Worm (Caenorhabditis elegans) whole organism, L2 larva: ENCODE data around the gene ain-1.

ENCODE experiments used
- R02D3.7 ChIP-seq: fragments of 150-350 bp; optimal IDR thresholded peaks from 2 replicates; lab custom pipeline; 2014; ENCODE audit warnings: missing biosample characterization, missing genetic modification characterization
- Y55F3AM.14 ChIP-seq: fragments of 200-800 bp; sonication (Bioruptor generic); optimal IDR thresholded peaks from 2 replicates; lab custom pipeline; 2018; ENCODE audit warnings: mild to moderate bottlenecking, missing genetic modification characterization, missing compliant biosample characterization
- ZK546.5 ChIP-seq: sonication (generic microtip); optimal IDR thresholded peaks from 2 replicates; lab custom pipeline; 2017; ENCODE audit warnings: missing biosample characterization, missing genetic modification characterization
- alr-1 ChIP-seq: fragments of 150-350 bp; optimal IDR thresholded peaks from 2 replicates; lab custom pipeline; 2014; ENCODE audit warnings: missing biosample characterization, missing genetic modification characterization
- aly-2 ChIP-seq: fragments of 150-350 bp; optimal IDR thresholded peaks from 2 replicates; lab custom pipeline; 2014; ENCODE audit warnings: missing biosample characterization, missing genetic modification characterization
- ama-1 ChIP-seq: fragments of 150-350 bp; optimal IDR thresholded peaks from 2 replicates; lab custom pipeline; 2018; ENCODE audit warnings: inconsistent platforms
- blmp-1 ChIP-seq: sonication (generic microtip); optimal IDR thresholded peaks from 2 replicates; lab custom pipeline; 2017; ENCODE audit warnings: missing genetic modification characterization, mild to moderate bottlenecking, missing compliant biosample characterization, antibody characterized with exemption, moderate library complexity; ENCODE audit not compliant: insufficient read depth
- ceh-16 ChIP-seq: fragments of 150-350 bp; optimal IDR thresholded peaks from 2 replicates; lab custom pipeline; 2014; ENCODE audit warnings: missing biosample characterization, missing genetic modification characterization
- crh-2 ChIP-seq: sonication (generic microtip); optimal IDR thresholded peaks from 2 replicates; lab custom pipeline; 2017; ENCODE audit warnings: missing biosample characterization, missing genetic modification characterization
- dmd-4 ChIP-seq: sonication (generic microtip); optimal IDR thresholded peaks from 2 replicates; lab custom pipeline; 2017; ENCODE audit warnings: missing biosample characterization, missing genetic modification characterization
- egl-27 ChIP-seq: sonication (generic microtip); optimal IDR thresholded peaks from 3 replicates; lab custom pipeline; 2017; ENCODE audit warnings: missing biosample characterization, missing genetic modification reagents, missing genetic modification characterization
- elt-1 ChIP-seq: fragments of 150-350 bp; optimal IDR thresholded peaks from 2 replicates; lab custom pipeline; 2014; ENCODE audit warnings: missing biosample characterization, missing genetic modification characterization
- elt-3 ChIP-seq: sonication (generic microtip); optimal IDR thresholded peaks from 2 replicates; lab custom pipeline; 2017; ENCODE audit warnings: missing biosample characterization, missing genetic modification characterization
- fos-1 ChIP-seq: fragments of 150-350 bp; optimal IDR thresholded peaks from 2 replicates; lab custom pipeline; 2014; ENCODE audit warnings: missing biosample characterization, missing genetic modification characterization
- lin-11 ChIP-seq: fragments of 150-350 bp; sonication (generic microtip); optimal IDR thresholded peaks from 2 replicates; lab custom pipeline; 2014; ENCODE audit warnings: missing biosample characterization, missing genetic modification characterization, inconsistent platforms, mixed read lengths
- lsy-2 ChIP-seq, 2 experiments: fragments of 150-350 bp in 1 of 2; sonication (generic microtip) in 1 of 2; optimal IDR thresholded peaks; 2 replicates each; lab custom pipeline; 2014 to 2017; ENCODE audit warnings: missing biosample characterization in 2 of 2, missing genetic modification characterization in 2 of 2
- mab-5 ChIP-seq: fragments of 150-350 bp; optimal IDR thresholded peaks from 2 replicates; lab custom pipeline; 2014; ENCODE audit warnings: missing biosample characterization, missing genetic modification characterization
- mbf-1 ChIP-seq: sonication (generic microtip); optimal IDR thresholded peaks from 2 replicates; lab custom pipeline; 2017; ENCODE audit warnings: missing biosample characterization, missing genetic modification characterization
- mdl-1 ChIP-seq, 2 experiments: fragments of 150-350 bp in 1 of 2; sonication (generic microtip) in 1 of 2; optimal IDR thresholded peaks; 2 replicates each; lab custom pipeline; 2017; ENCODE audit warnings: missing biosample characterization in 2 of 2, missing genetic modification characterization in 2 of 2
- nhr-10 ChIP-seq: sonication (generic microtip); optimal IDR thresholded peaks from 2 replicates; lab custom pipeline; 2017; ENCODE audit warnings: missing biosample characterization, missing genetic modification characterization
- nhr-11 ChIP-seq: fragments of 150-350 bp; optimal IDR thresholded peaks from 2 replicates; lab custom pipeline; 2014; ENCODE audit warnings: missing biosample characterization, missing genetic modification characterization
- nhr-12 ChIP-seq: fragments of 150-350 bp; optimal IDR thresholded peaks from 2 replicates; lab custom pipeline; 2014; ENCODE audit warnings: missing biosample characterization, missing genetic modification characterization
- nhr-129 ChIP-seq: fragments of 150-350 bp; optimal IDR thresholded peaks from 2 replicates; lab custom pipeline; 2014; ENCODE audit warnings: missing biosample characterization, missing genetic modification characterization
- nhr-237 ChIP-seq: fragments of 150-350 bp; optimal IDR thresholded peaks from 2 replicates; lab custom pipeline; 2014; ENCODE audit warnings: missing biosample characterization, missing genetic modification characterization
- nhr-25 ChIP-seq: fragments of 150-350 bp; sonication (generic microtip); optimal IDR thresholded peaks from 3 replicates; lab custom pipeline; 2014; ENCODE audit warnings: missing biosample characterization, missing genetic modification characterization
- sem-4 ChIP-seq: fragments of 150-350 bp; optimal IDR thresholded peaks from 2 replicates; lab custom pipeline; 2014; ENCODE audit warnings: missing biosample characterization, missing genetic modification reagents, missing genetic modification characterization
- sma-9 ChIP-seq, 2 experiments: fragments of 150-350 bp in 1 of 2; sonication (generic microtip) in 1 of 2; optimal IDR thresholded peaks; 2 replicates each; lab custom pipeline; 2014 to 2016; ENCODE audit warnings: missing genetic modification characterization in 2 of 2, mild to moderate bottlenecking in 1 of 2, missing biosample characterization in 1 of 2, missing compliant biosample characterization in 1 of 2, missing genetic modification reagents in 1 of 2, moderate library complexity in 1 of 2
- snpc-4 ChIP-seq: fragments of 150-350 bp; optimal IDR thresholded peaks from 2 replicates; lab custom pipeline; 2014; ENCODE audit warnings: missing biosample characterization, missing genetic modification characterization
- unc-55 ChIP-seq: fragments of 150-350 bp; sonication (generic microtip); optimal IDR thresholded peaks from 3 replicates; lab custom pipeline; 2014; ENCODE audit warnings: missing biosample characterization, missing genetic modification reagents, missing genetic modification characterization
- ztf-1 ChIP-seq: fragments of 200-800 bp; sonication (Bioruptor generic); conservative IDR thresholded peaks from 2 replicates; pipeline ENCODE4 v1.3.6; 2022; ENCODE audit warnings: missing genetic modification characterization, missing compliant biosample characterization
- ztf-11 ChIP-seq: sonication (generic microtip); optimal IDR thresholded peaks from 2 replicates; lab custom pipeline; 2017; ENCODE audit warnings: missing biosample characterization, missing genetic modification characterization
- ztf-4 ChIP-seq: fragments of 150-350 bp; optimal IDR thresholded peaks from 2 replicates; lab custom pipeline; 2014; ENCODE audit warnings: missing biosample characterization, missing genetic modification characterization

Gene ain-1

DNA sequence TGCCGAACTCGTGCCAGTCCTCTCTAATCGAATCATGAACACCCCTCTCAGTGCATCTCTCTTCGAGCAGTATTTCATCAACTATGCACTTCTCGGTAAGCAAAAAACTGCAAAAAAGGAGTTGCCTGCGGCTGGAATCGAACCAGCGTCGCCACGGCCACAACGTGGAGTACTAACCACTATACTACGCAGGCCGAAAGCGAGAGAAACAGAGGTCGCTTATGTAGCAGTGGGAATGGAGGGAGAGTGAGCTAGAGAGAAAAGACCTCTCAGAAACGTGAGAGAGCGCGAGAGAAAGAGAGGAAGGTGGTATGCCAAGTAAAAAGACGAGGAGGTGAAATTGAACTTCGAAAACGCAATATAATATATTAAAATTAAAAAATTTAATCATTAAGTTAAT lies 21.5 kb downstream of the ain-1 start (continued):
- TF ChIP-seq ama-1 (lab: Kevin White, UChicago) (no peak), nhr-10 (tag; lab: Kevin White, UChicago) (no peak), egl-27 (tag; lab: Kevin White, UChicago) (peak; percentile 79), snpc-4 (tag; lab: Kevin White, UChicago) (peak; percentile 71), lin-11 (tag; lab: Kevin White, UChicago) (peak; percentile 54), crh-2 (tag; lab: Kevin White, UChicago) (peak; percentile 91), dmd-4 (tag; lab: Kevin White, UChicago) (no peak), alr-1 (tag; lab: Kevin White, UChicago) (no peak), nhr-25 (tag; lab: Kevin White, UChicago) (peak; percentile 35), ZK546.5 (no peak)

DNA sequence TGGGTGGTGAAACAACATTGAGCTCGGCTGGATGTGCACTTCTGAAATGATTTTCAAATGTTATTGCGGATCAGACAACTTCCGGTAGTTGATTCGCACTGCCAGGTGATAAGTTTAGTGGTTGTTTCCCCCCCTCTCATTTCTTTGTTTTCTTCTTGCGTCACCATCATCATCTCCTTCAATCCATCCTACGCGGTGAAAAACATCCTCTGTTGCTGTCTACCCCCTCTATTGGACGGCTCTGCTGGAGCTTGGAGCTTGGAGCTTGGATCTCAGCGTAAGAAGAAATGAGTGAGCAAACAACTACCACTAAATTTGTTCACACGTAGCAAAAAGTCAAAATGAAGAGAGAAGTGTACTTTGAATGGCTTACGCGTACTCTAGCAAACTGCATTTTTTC lies 28.4 kb downstream of the ain-1 start:
- TF ChIP-seq unc-55 (GFP tag; lab: Kevin White, UChicago) (no peak), mbf-1 (tag; lab: Kevin White, UChicago) (no peak), blmp-1 (tag; lab: Kevin White, UChicago) (no peak), snpc-4 (tag; lab: Kevin White, UChicago) (no peak), dmd-4 (tag; lab: Kevin White, UChicago) (no peak)
- TF ChIP-seq, all 48 proteins: peak for 0

DNA sequence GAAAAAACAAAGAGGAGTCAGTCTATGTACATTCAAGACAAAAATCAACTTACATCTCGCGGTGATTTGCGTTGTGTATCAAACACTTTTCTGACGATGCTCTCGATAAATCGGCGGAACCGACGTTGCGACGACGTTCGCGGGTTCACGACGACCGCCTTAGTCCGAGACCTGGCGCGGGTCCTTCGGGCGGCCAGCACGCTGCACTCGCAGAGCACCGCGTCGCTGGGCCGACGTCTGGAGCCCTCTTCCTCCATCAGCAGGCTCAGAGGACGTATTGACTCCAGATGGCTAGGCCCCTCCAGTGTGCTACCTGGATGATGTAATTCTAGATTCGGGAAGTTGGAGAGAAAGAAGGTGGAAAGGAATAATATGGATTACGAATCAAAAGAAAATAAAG lies 30.0 kb downstream of the ain-1 start:
- TF ChIP-seq ceh-16 (tag; lab: Kevin White, UChicago) (no peak), nhr-11 (tag; lab: Kevin White, UChicago) (no peak), ztf-4 (tag; lab: Kevin White, UChicago) (no peak), nhr-12 (no peak), nhr-25 (tag; lab: Kevin White, UChicago) (no peak), aly-2 (tag; lab: Kevin White, UChicago) (no peak), lsy-2 (tag; optimal IDR thresholded peaks at IDR 0.05; lab: Kevin White, UChicago) (no peak), nhr-237 (tag; lab: Kevin White, UChicago) (no peak), Y55F3AM.14 (no peak), sma-9 (GFP tag; optimal IDR thresholded peaks at IDR 0.05; lab: Kevin White, UChicago) (no peak), sma-9 (tag; optimal IDR thresholded peaks at IDR 0.05; lab: Kevin White, UChicago) (no peak), ama-1 (lab: Kevin White, UChicago) (no peak), crh-2 (tag; lab: Kevin White, UChicago) (no peak), ztf-11 (tag; lab: Kevin White, UChicago) (no peak), dmd-4 (tag; lab: Kevin White, UChicago) (no peak), lin-11 (tag; lab: Kevin White, UChicago) (no peak), elt-1 (tag; lab: Kevin White, UChicago) (no peak), nhr-129 (tag; lab: Kevin White, UChicago) (no peak)
- TF ChIP-seq, all 48 proteins: peak for 0

ce11 chrX:16644889-16645288 lies 31.6 kb downstream of the ain-1 start:
- TF ChIP-seq mab-5 (tag; lab: Kevin White, UChicago) (no peak), sma-9 (GFP tag; optimal IDR thresholded peaks at IDR 0.05; lab: Kevin White, UChicago) (peak; percentile 3), sma-9 (tag; optimal IDR thresholded peaks at IDR 0.05; lab: Kevin White, UChicago) (no peak), R02D3.7 (tag; lab: Kevin White, UChicago) (no peak), fos-1 (peak; percentile 79), ztf-1 (GFP tag; lab: Robert Waterston, UW) (no peak), mdl-1 (tag; optimal IDR thresholded peaks at IDR 0.05; lab: Kevin White, UChicago) (no peak), sem-4 (tag; lab: Kevin White, UChicago) (no peak), crh-2 (tag; lab: Kevin White, UChicago) (no peak), nhr-129 (tag; lab: Kevin White, UChicago) (no peak)

ce11 chrX:16647222-16647621 lies 34.0 kb downstream of the ain-1 start:
- TF ChIP-seq elt-3 (tag; lab: Kevin White, UChicago) (no peak), dmd-4 (tag; lab: Kevin White, UChicago) (no peak), ama-1 (lab: Kevin White, UChicago) (no peak), blmp-1 (tag; lab: Kevin White, UChicago) (peak; percentile 97), Y55F3AM.14 (no peak), aly-2 (tag; lab: Kevin White, UChicago) (no peak), R02D3.7 (tag; lab: Kevin White, UChicago) (no peak)
